Worm (Caenorhabditis elegans): ENCODE data around the gene xdh-1.
"Not testable (repeated sequence)": the region's sequence is repeated elsewhere in the genome, so short reads cannot be mapped to it uniquely, and the experiment has no call there.

The xdh-1 gene

DNA sequence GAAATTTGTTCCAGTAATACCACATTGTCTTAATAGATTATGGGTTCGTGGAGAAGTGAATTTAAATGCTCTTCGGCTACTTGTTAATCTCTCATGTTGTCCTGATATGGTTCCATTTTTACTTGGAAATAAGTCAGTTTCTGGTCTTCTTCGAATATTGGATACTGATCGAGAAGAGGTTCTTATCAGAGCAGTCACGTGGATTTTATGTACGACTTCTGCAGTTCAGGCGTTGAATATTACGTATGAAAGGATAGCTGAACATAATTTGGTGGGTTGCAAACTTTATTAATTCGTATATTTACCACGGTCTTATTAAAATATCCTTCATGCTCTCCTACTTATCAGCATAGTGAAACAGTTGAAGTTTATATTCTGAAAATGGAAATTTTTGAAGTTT, 34.8 kb downstream of the xdh-1 start:
- TF ChIP-seq hsf-1 (GFP tag; IDR thresholded peaks at IDR 0.05) (no peak), somi-1 (GFP tag; optimal IDR thresholded peaks at IDR 0.05) (no peak), F57A8.1 (GFP tag; optimal IDR thresholded peaks at IDR 0.05) (no peak), nfya-2 (GFP tag; IDR thresholded peaks at IDR 0.05) (no peak), ceh-100 (GFP tag; IDR thresholded peaks at IDR 0.05) (no peak), F49E8.2 (tag; optimal IDR thresholded peaks at IDR 0.05; ENCODE audit: insufficient read depth) (no peak), lin-35 (GFP tag; optimal IDR thresholded peaks at IDR 0.05) (no peak), B0261.1 (tag; optimal IDR thresholded peaks at IDR 0.05) (no peak), lir-1 (GFP tag; conservative IDR thresholded peaks at IDR 0.05) (no peak), pha-4 (tag; optimal IDR thresholded peaks at IDR 0.05) (no peak), mes-4 (tag; optimal IDR thresholded peaks at IDR 0.05) (no peak), lag-1 (GFP tag; IDR thresholded peaks at IDR 0.05) (no peak)

DNA sequence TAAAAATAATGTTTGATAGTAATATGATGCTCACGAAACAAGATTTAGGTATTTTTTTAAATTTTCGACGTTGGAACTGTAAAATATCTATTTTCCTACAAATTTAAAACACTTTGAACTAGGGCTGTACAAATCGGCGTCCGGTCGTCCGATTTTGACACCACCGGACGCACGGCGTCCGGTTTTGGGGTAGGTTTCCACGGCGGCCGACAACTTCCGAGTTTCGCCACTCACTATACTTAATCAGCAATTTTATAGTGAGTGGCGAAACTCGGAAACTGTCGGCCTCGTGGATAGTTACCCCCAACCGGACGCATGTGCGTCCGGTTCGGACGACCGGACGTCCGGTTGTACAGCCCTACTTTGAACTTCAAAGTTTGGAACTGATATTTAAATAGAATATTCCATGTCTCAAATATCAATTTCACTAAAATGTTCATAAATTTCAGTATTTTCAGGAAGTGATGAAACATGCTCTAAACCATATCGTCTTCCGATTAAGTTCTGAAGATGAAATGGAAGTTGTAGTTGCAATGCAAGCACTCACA, 35.4 kb downstream of the xdh-1 start:
- peak; percentile 75 for TF ChIP-seq snpc-1.1 (tag; optimal IDR thresholded peaks at IDR 0.05; ENCODE audit: insufficient read depth)
- peak; percentile 48 for TF ChIP-seq snpc-4 (GFP tag; optimal IDR thresholded peaks at IDR 0.05)
- TF ChIP-seq snpc-4 (tag; optimal IDR thresholded peaks at IDR 0.05), result peak; percentile 71 to 95 (median 85)
- no peak for TF ChIP-seq lin-26 (GFP tag; IDR thresholded peaks at IDR 0.05)
- peak; percentile 91 for TF ChIP-seq attf-6 (GFP tag; IDR thresholded peaks at IDR 0.05)

DNA sequence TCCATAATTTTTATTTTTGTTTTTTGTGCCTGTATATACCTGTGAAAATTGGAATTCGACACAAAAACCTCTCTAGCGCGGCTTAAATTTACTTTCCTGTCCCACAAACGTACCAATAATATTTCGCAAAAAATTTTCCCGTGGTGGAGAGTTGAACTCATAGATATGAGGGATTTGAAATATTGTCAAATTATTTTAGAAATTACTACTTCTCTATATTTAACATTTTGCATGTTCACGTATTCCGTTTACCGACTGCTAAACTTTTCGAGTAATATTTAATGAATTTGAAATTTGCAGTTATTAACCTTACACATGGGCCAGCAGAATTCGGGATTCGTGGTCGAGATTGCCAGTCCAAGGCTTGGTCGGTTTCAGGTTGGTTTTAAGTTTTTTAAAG, 38.9 kb downstream of the xdh-1 start, which contains the start of gene Y67A10A.7:
Y67A10A.7 (plus strand) TSS at position 301 of the 400 bp plus-strand sequence.
- TF ChIP-seq snpc-4 (GFP tag; optimal IDR thresholded peaks at IDR 0.05), result not testable (repeated sequence)
- peak in 1 of 4 experiments; percentile 17 for TF ChIP-seq snpc-4 (tag; optimal IDR thresholded peaks at IDR 0.05)

DNA sequence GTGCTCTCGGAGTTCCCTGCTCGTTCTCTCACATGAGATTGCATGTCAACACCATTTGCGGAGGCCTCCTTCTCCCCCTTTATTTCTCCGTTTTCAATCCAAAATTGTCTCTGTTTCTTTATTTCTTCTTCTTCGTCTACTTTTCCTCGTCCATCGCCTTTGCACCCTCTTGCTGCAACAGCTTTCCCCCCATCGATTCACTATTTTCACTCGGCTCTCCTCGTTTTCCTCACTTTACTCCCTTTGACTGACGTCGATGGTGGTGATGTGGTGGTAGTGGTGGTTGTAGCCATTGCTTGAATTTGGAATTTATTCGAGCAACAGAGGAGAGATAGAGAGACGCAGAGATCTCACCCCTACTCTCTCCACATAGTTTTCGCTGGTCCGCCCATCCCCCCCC, 41.1 kb downstream of the xdh-1 start:
- TF ChIP-seq rpc-1 (optimal IDR thresholded peaks at IDR 0.05), result no peak
- TF ChIP-seq rpc-1 (tag; optimal IDR thresholded peaks at IDR 0.05), result no peak
- TF ChIP-seq nhr-179 (tag; optimal IDR thresholded peaks at IDR 0.05), result no peak
- TF ChIP-seq sptf-2 (GFP tag; optimal IDR thresholded peaks at IDR 0.05), result no peak
- TF ChIP-seq B0019.2 (GFP tag; conservative IDR thresholded peaks at IDR 0.05), result no peak
- no peak for TF ChIP-seq F37B4.10 (GFP tag; IDR thresholded peaks at IDR 0.05)
- no peak for TF ChIP-seq snpc-1.1 (tag; optimal IDR thresholded peaks at IDR 0.05; ENCODE audit: insufficient read depth)
- TF ChIP-seq C06A6.2 (GFP tag; conservative IDR thresholded peaks at IDR 0.05), result no peak
- no peak for TF ChIP-seq athp-1 (tag; optimal IDR thresholded peaks at IDR 0.05)
- TF ChIP-seq ceh-58 (GFP tag; IDR thresholded peaks at IDR 0.05), result no peak
- no peak for TF ChIP-seq unc-62 (GFP tag; optimal IDR thresholded peaks at IDR 0.05)
- no peak for TF ChIP-seq zfh-2 (GFP tag; conservative IDR thresholded peaks at IDR 0.05)
- TF ChIP-seq ztf-22 (GFP tag; optimal IDR thresholded peaks at IDR 0.05), result no peak
- no peak for TF ChIP-seq F23B12.7 (tag; optimal IDR thresholded peaks at IDR 0.05; ENCODE audit: insufficient read depth)
- TF ChIP-seq ceh-79 (tag; optimal IDR thresholded peaks at IDR 0.05), result no peak
- no peak for TF ChIP-seq madf-6 (GFP tag; IDR thresholded peaks at IDR 0.05)
- TF ChIP-seq lin-40 (tag; optimal IDR thresholded peaks at IDR 0.05), result peak; percentile 6
- no peak for TF ChIP-seq sea-2 (GFP tag; IDR thresholded peaks at IDR 0.05)
- peak; percentile 20 for TF ChIP-seq somi-1 (GFP tag; optimal IDR thresholded peaks at IDR 0.05)
- TF ChIP-seq K12H6.12 (tag; optimal IDR thresholded peaks at IDR 0.05), result peak; percentile 69
- no peak for TF ChIP-seq snpc-4 (GFP tag; optimal IDR thresholded peaks at IDR 0.05)
- TF ChIP-seq snpc-4 (tag; optimal IDR thresholded peaks at IDR 0.05), result peak in 1 of 4 experiments; percentile 11
- TF ChIP-seq attf-3 (GFP tag; conservative IDR thresholded peaks at IDR 0.05), result no peak
- TF ChIP-seq fkh-3 (tag; optimal IDR thresholded peaks at IDR 0.05), result no peak
- no peak for TF ChIP-seq gei-17 (GFP tag; optimal IDR thresholded peaks at IDR 0.05)
- TF ChIP-seq hlh-26 (GFP tag; conservative IDR thresholded peaks at IDR 0.05), result no peak
- no peak for TF ChIP-seq dpl-1 (GFP tag; optimal IDR thresholded peaks at IDR 0.05)
- no peak for TF ChIP-seq F10E7.11 (tag; optimal IDR thresholded peaks at IDR 0.05)
